Fruit fly (Drosophila melanogaster) whole organism, embryonic: Measurements from ENCODE around the gene CG2129.

Source experiments
- Adf1 ChIP-seq: fragments of 200-800 bp; sonication (Bioruptor generic); IDR thresholded peaks from 2 replicates; pipeline ENCODE4 v1.3.6; 2022; ENCODE audit warnings: missing biosample characterization, missing genetic modification characterization
- Atf3 ChIP-seq: fragments of 200-800 bp; sonication (Bioruptor generic); optimal IDR thresholded peaks from 3 replicates; lab custom pipeline; 2016; ENCODE audit warnings: missing biosample characterization, missing genetic modification characterization
- Atf6 ChIP-seq: fragments of 200-800 bp; sonication (Bioruptor generic); IDR thresholded peaks from 2 replicates; pipeline ENCODE4 v1.3.6; 2022; ENCODE audit warnings: missing biosample characterization, missing genetic modification characterization
- C15 ChIP-seq: fragments of 200-800 bp; sonication (Bioruptor generic); IDR thresholded peaks from 3 replicates; pipeline ENCODE4 v1.3.6; 2022; ENCODE audit warnings: missing biosample characterization, missing genetic modification characterization
- CG10959 ChIP-seq: fragments of 200-800 bp; sonication (Bioruptor generic); IDR thresholded peaks from 2 replicates; pipeline ENCODE4 v1.3.6; 2022; ENCODE audit warnings: missing biosample characterization, missing genetic modification characterization
- CG11504 ChIP-seq: fragments of 200-800 bp; sonication (Bioruptor generic); optimal IDR thresholded peaks from 3 replicates; lab custom pipeline; 2019; ENCODE audit warnings: missing biosample characterization, mild to moderate bottlenecking, missing genetic modification characterization, moderate library complexity
- CG12071 ChIP-seq: fragments of 200-800 bp; sonication (Bioruptor generic); optimal IDR thresholded peaks from 3 replicates; lab custom pipeline; 2018; ENCODE audit warnings: missing biosample characterization, mild to moderate bottlenecking, missing genetic modification characterization
- CG12659 ChIP-seq: fragments of 200-800 bp; sonication (Bioruptor generic); optimal IDR thresholded peaks from 3 replicates; lab custom pipeline; 2017; ENCODE audit warnings: mild to moderate bottlenecking, missing biosample characterization, missing genetic modification reagents, missing genetic modification characterization
- CG13894 ChIP-seq: fragments of 200-800 bp; sonication (Bioruptor generic); optimal IDR thresholded peaks from 3 replicates; lab custom pipeline; 2018; ENCODE audit warnings: missing biosample characterization, mild to moderate bottlenecking, missing genetic modification characterization, moderate library complexity
- CG14710 ChIP-seq: fragments of 200-800 bp; sonication (Bioruptor generic); optimal IDR thresholded peaks from 3 replicates; lab custom pipeline; 2019; ENCODE audit warnings: missing biosample characterization, mild to moderate bottlenecking, missing genetic modification characterization, moderate library complexity
- CG15479 ChIP-seq: fragments of 200-800 bp; sonication (Bioruptor generic); optimal IDR thresholded peaks from 3 replicates; lab custom pipeline; 2019; ENCODE audit warnings: missing biosample characterization, mild to moderate bottlenecking, missing genetic modification characterization, moderate library complexity
- CG17912 ChIP-seq: fragments of 200-800 bp; sonication (Bioruptor generic); optimal IDR thresholded peaks from 2 replicates; lab custom pipeline; 2018; ENCODE audit warnings: missing biosample characterization, mild to moderate bottlenecking, missing genetic modification characterization
- CG18011 ChIP-seq: fragments of 200-800 bp; sonication (Bioruptor generic); optimal IDR thresholded peaks from 2 replicates; lab custom pipeline; 2017; ENCODE audit warnings: missing biosample characterization, missing genetic modification characterization, mild to moderate bottlenecking, moderate library complexity, missing genotype
- CG18476 ChIP-seq: fragments of 200-800 bp; sonication (Bioruptor generic); optimal IDR thresholded peaks from 2 replicates; lab custom pipeline; 2016; ENCODE audit warnings: missing biosample characterization, mild to moderate bottlenecking, missing genetic modification characterization
- CG34224 ChIP-seq: fragments of 200-800 bp; sonication (Bioruptor generic); IDR thresholded peaks from 3 replicates; pipeline ENCODE4 v1.3.6; 2022; ENCODE audit warnings: missing biosample characterization, missing genetic modification characterization; ENCODE audit not compliant: partially characterized antibody
- CG34422 ChIP-seq: fragments of 200-800 bp; sonication (Bioruptor generic); IDR thresholded peaks from 3 replicates; pipeline ENCODE4 v1.3.6; 2022; ENCODE audit warnings: missing biosample characterization, missing genetic modification characterization
- CG4282 ChIP-seq: fragments of 200-800 bp; sonication (Bioruptor generic); optimal IDR thresholded peaks from 2 replicates; lab custom pipeline; 2016; ENCODE audit warnings: missing biosample characterization, missing genetic modification characterization
- CG7271 ChIP-seq: fragments of 200-800 bp; sonication (Bioruptor generic); optimal IDR thresholded peaks from 2 replicates; lab custom pipeline; 2018; ENCODE audit warnings: missing biosample characterization, mild to moderate bottlenecking, missing genetic modification characterization, moderate library complexity
- CG8290 ChIP-seq, 3 experiments: fragments of 200-800 bp; sonication (Bioruptor generic); optimal IDR thresholded peaks; 2 replicates each; lab custom pipeline; 2016 to 2019; ENCODE audit warnings: missing biosample characterization in 3 of 3, missing genetic modification characterization in 3 of 3, mild to moderate bottlenecking in 2 of 3, moderate library complexity in 1 of 3
- Doc3 ChIP-seq: fragments of 200-800 bp; sonication (Bioruptor generic); IDR thresholded peaks from 3 replicates; pipeline ENCODE4 v1.3.6; 2022; ENCODE audit warnings: missing biosample characterization, missing genetic modification characterization; ENCODE audit not compliant: partially characterized antibody
- Dp ChIP-seq: fragments of 200-800 bp; sonication (Bioruptor generic); optimal IDR thresholded peaks from 2 replicates; lab custom pipeline; 2018; ENCODE audit warnings: missing biosample characterization, mild to moderate bottlenecking, missing genetic modification characterization, moderate library complexity
- Dref ChIP-seq: fragments of 200-800 bp; sonication (Bioruptor generic); IDR thresholded peaks from 2 replicates; pipeline ENCODE4 v1.3.6; 2022; ENCODE audit warnings: missing biosample characterization, missing genetic modification characterization
- E2f2 ChIP-seq: fragments of 200-800 bp; sonication (Bioruptor generic); IDR thresholded peaks from 2 replicates; pipeline ENCODE4 v1.3.6; 2022; ENCODE audit warnings: missing biosample characterization, missing genetic modification characterization
- Ets97D ChIP-seq: fragments of 200-800 bp; sonication (Bioruptor generic); optimal IDR thresholded peaks from 3 replicates; lab custom pipeline; 2016; ENCODE audit warnings: missing biosample characterization, missing genetic modification characterization
- Fer3 ChIP-seq: fragments of 200-800 bp; sonication (Bioruptor generic); optimal IDR thresholded peaks from 2 replicates; lab custom pipeline; 2018; ENCODE audit warnings: missing biosample characterization, mild to moderate bottlenecking, missing genetic modification characterization, moderate library complexity
- GATAe ChIP-seq: fragments of 200-800 bp; sonication (Bioruptor generic); conservative IDR thresholded peaks from 2 replicates; pipeline ENCODE4 v1.3.6; 2022; ENCODE audit warnings: missing biosample characterization, missing genetic modification characterization
- HLHmδ ChIP-seq: fragments of 200-800 bp; sonication (Bioruptor generic); optimal IDR thresholded peaks from 2 replicates; lab custom pipeline; 2018; ENCODE audit warnings: missing biosample characterization, mild to moderate bottlenecking, missing genetic modification characterization, moderate library complexity
- Hr39 ChIP-seq: fragments of >200 bp; optimal IDR thresholded peaks from 2 replicates; lab custom pipeline; 2017
- Mrtf ChIP-seq: fragments of 200-800 bp; sonication (Bioruptor generic); IDR thresholded peaks from 3 replicates; pipeline ENCODE4 v1.3.6; 2022; ENCODE audit warnings: missing biosample characterization, missing genetic modification characterization
- Sin3A ChIP-seq: fragments of >200 bp; optimal IDR thresholded peaks from 2 replicates; lab custom pipeline; 2018
- Sox102F ChIP-seq: fragments of 200-800 bp; sonication (Bioruptor generic); optimal IDR thresholded peaks from 2 replicates; lab custom pipeline; 2018; ENCODE audit warnings: missing biosample characterization, mild to moderate bottlenecking, missing genetic modification characterization, moderate library complexity
- Spps ChIP-seq: fragments of 200-800 bp; sonication (Bioruptor generic); optimal IDR thresholded peaks from 2 replicates; lab custom pipeline; 2018; ENCODE audit warnings: missing biosample characterization, mild to moderate bottlenecking, missing genetic modification characterization
- bowl ChIP-seq: fragments of 200-800 bp; sonication (Bioruptor generic); IDR thresholded peaks from 2 replicates; pipeline ENCODE4 v1.3.6; 2022; ENCODE audit warnings: missing biosample characterization, missing genetic modification characterization
- cato ChIP-seq: fragments of 200-800 bp; sonication (Bioruptor generic); optimal IDR thresholded peaks from 2 replicates; lab custom pipeline; 2016; ENCODE audit warnings: missing biosample characterization, missing genetic modification characterization, borderline replicate concordance
- corto ChIP-seq: fragments of 200-800 bp; sonication (Bioruptor generic); optimal IDR thresholded peaks from 2 replicates; lab custom pipeline; 2016; ENCODE audit warnings: missing biosample characterization, mild to moderate bottlenecking, missing genetic modification characterization, moderate library complexity
- crp ChIP-seq, 2 experiments: fragments of 200-800 bp; sonication (Bioruptor generic); optimal IDR thresholded peaks; 2 replicates in 1 of 2; 3 replicates in 1 of 2; lab custom pipeline; 2017; ENCODE audit warnings: missing biosample characterization in 2 of 2, missing genetic modification characterization in 2 of 2, mild to moderate bottlenecking in 1 of 2, moderate library complexity in 1 of 2
- cwo ChIP-seq: fragments of 200-800 bp; sonication (Bioruptor generic); optimal IDR thresholded peaks from 3 replicates; lab custom pipeline; 2017; ENCODE audit warnings: missing biosample characterization, missing genetic modification characterization, mild to moderate bottlenecking, moderate library complexity, missing genetic modification reagents
- ems ChIP-seq: fragments of 200-800 bp; sonication (Bioruptor generic); optimal IDR thresholded peaks from 3 replicates; lab custom pipeline; 2016; ENCODE audit warnings: missing biosample characterization, missing genetic modification characterization
- inv ChIP-seq: fragments of 200-800 bp; sonication (Bioruptor generic); IDR thresholded peaks from 2 replicates; pipeline ENCODE4 v1.3.6; 2022; ENCODE audit warnings: missing biosample characterization, missing genetic modification characterization; ENCODE audit not compliant: partially characterized antibody
- kah ChIP-seq: fragments of 200-800 bp; sonication (Bioruptor generic); optimal IDR thresholded peaks from 2 replicates; lab custom pipeline; 2018; ENCODE audit warnings: missing biosample characterization, mild to moderate bottlenecking, missing genetic modification characterization
- nau ChIP-seq: fragments of 200-800 bp; sonication (Bioruptor generic); optimal IDR thresholded peaks from 3 replicates; lab custom pipeline; 2017; ENCODE audit warnings: missing biosample characterization, mild to moderate bottlenecking, missing genetic modification characterization, missing genetic modification reagents
- p53 ChIP-seq: fragments of 200-800 bp; sonication (Bioruptor generic); optimal IDR thresholded peaks from 2 replicates; lab custom pipeline; 2016; ENCODE audit warnings: missing biosample characterization, missing genetic modification characterization
- pan ChIP-seq, 4 experiments: fragments of >200 bp in 3 of 4; fragments of 200-800 bp in 1 of 4; sonication (Bioruptor generic) in 1 of 4; optimal IDR thresholded peaks in 3 of 4; IDR thresholded peaks in 1 of 4; 2 replicates each; pipeline versions ENCODE4 v1.3.6 to Lab custom; 2017 to 2022; ENCODE audit warnings: missing biosample characterization in 2 of 4, missing genetic modification characterization in 2 of 4, mixed read lengths in 1 of 4
- pzg ChIP-seq: fragments of 200-800 bp; sonication (Bioruptor generic); optimal IDR thresholded peaks from 3 replicates; lab custom pipeline; 2018; ENCODE audit warnings: missing biosample characterization, mild to moderate bottlenecking, missing genetic modification characterization, moderate library complexity
- sisA ChIP-seq: fragments of 200-800 bp; sonication (Bioruptor generic); IDR thresholded peaks from 2 replicates; pipeline ENCODE4 v1.3.6; 2022; ENCODE audit warnings: missing biosample characterization, missing genetic modification characterization
- sug ChIP-seq: fragments of 200-800 bp; optimal IDR thresholded peaks from 2 replicates; lab custom pipeline; 2019; ENCODE audit warnings: missing biosample characterization, mild to moderate bottlenecking, missing genetic modification characterization, moderate library complexity
- tup ChIP-seq: fragments of 200-800 bp; sonication (Bioruptor generic); optimal IDR thresholded peaks from 2 replicates; lab custom pipeline; 2016; ENCODE audit warnings: missing biosample characterization, mild to moderate bottlenecking, missing genetic modification characterization, moderate library complexity
- twi ChIP-seq: fragments of 200-800 bp; optimal IDR thresholded peaks from 2 replicates; lab custom pipeline; 2019; ENCODE audit warnings: missing biosample characterization, mild to moderate bottlenecking, missing genetic modification characterization, moderate library complexity

Gene CG2129

dm6 chrX:8115717-8116311 lies 29.8 kb upstream of the CG2129 start, which contains the start of gene Gclc (continued):
- TF ChIP-seq Spps (tag; lab: Kevin White, UChicago) (no peak), CG15479 (no peak), Hr39 (no peak), nau (peak; percentile 19), bowl (GFP tag; lab: Robert Waterston, UW) (no peak), CG17912 (GFP tag; lab: Kevin White, UChicago) (no peak), C15 (GFP tag; lab: Robert Waterston, UW) (no peak), GATAe (GFP tag; lab: Robert Waterston, UW) (no peak), CG34422 (GFP tag; lab: Robert Waterston, UW) (0 out of 3 replicates have a peak, but pooled peaks have one; percentile 34), Atf6 (GFP tag; lab: Robert Waterston, UW) (0 out of 2 replicates have a peak, but pooled peaks have one; percentile 8), Dref (peak; percentile 60), Ets97D (GFP tag; lab: Kevin White, UChicago) (peak; percentile 36), sisA (no peak), Sin3A (lab: Kevin White, UChicago) (no peak), CG8290 (GFP tag; optimal IDR thresholded peaks at IDR 0.05; lab: Kevin White, UChicago) (no peak), CG8290 (tag; optimal IDR thresholded peaks at IDR 0.05; lab: Kevin White, UChicago) (peak in 1 of 2 experiments; percentile 13), Adf1 (no peak), CG12659 (GFP tag; lab: Kevin White, UChicago) (peak; percentile 31), inv (GFP tag; lab: Robert Waterston, UW) (peak; percentile 20; the same call in 1 of the 2 replicates), CG7271 (tag; lab: Kevin White, UChicago) (no peak)

dm6 chrX:8116813-8117212 lies 28.8 kb upstream of the CG2129 start, which contains the start of gene CG1575:
Gene CG1575 (plus strand): TSS chrX:8117012.
- TF ChIP-seq E2f2 (GFP tag; lab: Robert Waterston, UW) (peak; percentile 67), cwo (GFP tag; lab: Kevin White, UChicago) (no peak), cato (GFP tag; lab: Kevin White, UChicago) (no peak), HLHmδ (GFP tag; lab: Kevin White, UChicago) (no peak), Sox102F (GFP tag; lab: Kevin White, UChicago) (no peak), corto (no peak), CG12071 (no peak), pzg (GFP tag; lab: Kevin White, UChicago) (peak; percentile 28), crp (GFP tag; optimal IDR thresholded peaks at IDR 0.05; lab: Kevin White, UChicago) (peak in 1 of 2 experiments; percentile 29), twi (tag; lab: Kevin White, UChicago) (no peak), pan (optimal IDR thresholded peaks at IDR 0.05; lab: Kevin White, UChicago) (no peak), pan (GFP tag; optimal IDR thresholded peaks at IDR 0.05 in 1 of 2, IDR thresholded peaks at IDR 0.05 in 1 of 2) (no peak), sug (tag; lab: Kevin White, UChicago) (peak; percentile 23), tup (GFP tag; lab: Kevin White, UChicago) (no peak), CG18011 (GFP tag; lab: Kevin White, UChicago) (no peak), CG10959 (GFP tag; lab: Robert Waterston, UW) (no peak), Doc3 (GFP tag; lab: Robert Waterston, UW) (0 out of 3 replicates have a peak, but pooled peaks have one; percentile 20), CG4282 (GFP tag; lab: Kevin White, UChicago) (no peak), Dp (peak; percentile 58), CG11504 (tag; lab: Kevin White, UChicago) (no peak), CG14710 (no peak), Mrtf (GFP tag; lab: Robert Waterston, UW) (no peak), ems (GFP tag; lab: Kevin White, UChicago) (no peak), p53 (GFP tag; lab: Kevin White, UChicago) (no peak), kah (GFP tag; lab: Kevin White, UChicago) (peak; percentile 59), CG34224 (peak; percentile 10; the same call in 1 of the 3 replicates), CG13894 (tag; lab: Kevin White, UChicago) (no peak), Fer3 (no peak), Atf3 (no peak), CG18476 (no peak)
